Fruit fly (Drosophila melanogaster) S2 (cell line): ENCODE measurements around the gene CG6999.

Source experiments
- CG8478 ChIP-seq: fragments of >200 bp; optimal IDR thresholded peaks from 2 replicates; lab custom pipeline; 2018
- CTCF ChIP-seq, 2 experiments: fragments of >200 bp; optimal IDR thresholded peaks; 2 replicates each; lab custom pipeline; 2018

dm6 chrX:9132589-9133237 is 44.5 kb downstream of the CG6999 start:
- no peak for TF ChIP-seq CG8478 (lab: Kevin White, UChicago)
- no peak for TF ChIP-seq CTCF (optimal IDR thresholded peaks at IDR 0.05; lab: Kevin White, UChicago)
